Fruit fly (Drosophila melanogaster) whole organism, embryonic: ENCODE data around the gene dnc.

Experiments
- ATbp ChIP-seq: fragments of 200-800 bp; sonication (Bioruptor generic); optimal IDR thresholded peaks from 2 replicates; lab custom pipeline; 2017; ENCODE audit warnings: missing biosample characterization, mild to moderate bottlenecking, missing genetic modification characterization, missing genetic modification reagents
- Antp ChIP-seq: fragments of 200-800 bp; sonication (Bioruptor generic); optimal IDR thresholded peaks from 3 replicates; lab custom pipeline; 2016; ENCODE audit warnings: missing biosample characterization, missing genetic modification characterization
- Bdp1 ChIP-seq: fragments of 200-800 bp; sonication (Bioruptor generic); optimal IDR thresholded peaks from 3 replicates; lab custom pipeline; 2016; ENCODE audit warnings: missing biosample characterization, missing genetic modification characterization
- Bgb ChIP-seq: fragments of 200-800 bp; sonication (Bioruptor generic); IDR thresholded peaks from 2 replicates; pipeline ENCODE4 v1.3.6; 2022; ENCODE audit warnings: missing biosample characterization, missing genetic modification characterization; ENCODE audit not compliant: partially characterized antibody
- CG10274 ChIP-seq: fragments of 200-800 bp; sonication (Bioruptor generic); optimal IDR thresholded peaks from 3 replicates; lab custom pipeline; 2017; ENCODE audit warnings: missing biosample characterization, mild to moderate bottlenecking, missing genetic modification characterization
- CG10565 ChIP-seq: fragments of 200-800 bp; sonication (Bioruptor generic); optimal IDR thresholded peaks from 3 replicates; lab custom pipeline; 2016; ENCODE audit warnings: missing biosample characterization, mild to moderate bottlenecking, missing genetic modification characterization
- CG10959 ChIP-seq: fragments of 200-800 bp; sonication (Bioruptor generic); IDR thresholded peaks from 2 replicates; pipeline ENCODE4 v1.3.6; 2022; ENCODE audit warnings: missing biosample characterization, missing genetic modification characterization
- CG10979 ChIP-seq: fragments of 200-800 bp; sonication (Bioruptor generic); optimal IDR thresholded peaks from 2 replicates; lab custom pipeline; 2018; ENCODE audit warnings: missing biosample characterization, mild to moderate bottlenecking, missing genetic modification characterization, moderate library complexity
- CG11093 ChIP-seq: fragments of 200-800 bp; sonication (Bioruptor generic); IDR thresholded peaks from 3 replicates; pipeline ENCODE4 v1.3.6; 2022; ENCODE audit warnings: missing biosample characterization, missing genetic modification characterization
- CG14050 ChIP-seq: fragments of 200-800 bp; sonication (Bioruptor generic); IDR thresholded peaks from 3 replicates; pipeline ENCODE4 v1.3.6; 2022; ENCODE audit warnings: missing biosample characterization, missing genetic modification characterization
- CG17359 ChIP-seq: fragments of 200-800 bp; sonication (Bioruptor generic); optimal IDR thresholded peaks from 3 replicates; lab custom pipeline; 2018; ENCODE audit warnings: missing biosample characterization, mild to moderate bottlenecking, missing genetic modification characterization, moderate library complexity
- CG17829 ChIP-seq: fragments of 200-800 bp; optimal IDR thresholded peaks from 2 replicates; lab custom pipeline; 2019; ENCODE audit warnings: missing biosample characterization, mild to moderate bottlenecking, missing genetic modification characterization, moderate library complexity
- CG18599 ChIP-seq: fragments of 200-800 bp; sonication (Bioruptor generic); optimal IDR thresholded peaks from 3 replicates; lab custom pipeline; 2017; ENCODE audit warnings: missing biosample characterization, missing genetic modification characterization, mild to moderate bottlenecking, moderate library complexity, missing genetic modification reagents
- CG3726 ChIP-seq: fragments of 200-800 bp; sonication (Bioruptor generic); IDR thresholded peaks from 3 replicates; pipeline ENCODE4, ENCODE4 v1.3.6; 2022; ENCODE audit warnings: missing biosample characterization, missing genetic modification characterization
- CG43689 ChIP-seq: fragments of 200-800 bp; sonication (Bioruptor generic); IDR thresholded peaks from 2 replicates; pipeline ENCODE4 v1.3.6; 2022; ENCODE audit warnings: missing biosample characterization, missing genetic modification characterization
- CG4730 ChIP-seq: fragments of 200-800 bp; sonication (Bioruptor generic); IDR thresholded peaks from 2 replicates; pipeline ENCODE4 v1.3.6; 2022; ENCODE audit warnings: missing biosample characterization, missing genetic modification characterization
- CG4854 ChIP-seq: fragments of 200-800 bp; sonication (Bioruptor generic); optimal IDR thresholded peaks from 2 replicates; lab custom pipeline; 2016; ENCODE audit warnings: missing biosample characterization, missing genetic modification characterization, inconsistent platforms
- CG8924 ChIP-seq: fragments of 200-800 bp; optimal IDR thresholded peaks from 3 replicates; lab custom pipeline; 2019; ENCODE audit warnings: missing biosample characterization, mild to moderate bottlenecking, missing genetic modification characterization, moderate library complexity
- CG9437 ChIP-seq: fragments of 200-800 bp; sonication (Bioruptor generic); optimal IDR thresholded peaks from 2 replicates; lab custom pipeline; 2018; ENCODE audit warnings: missing biosample characterization, mild to moderate bottlenecking, missing genetic modification characterization
- Chrac-16 ChIP-seq: fragments of 200-800 bp; sonication (Bioruptor generic); optimal IDR thresholded peaks from 3 replicates; lab custom pipeline; 2016; ENCODE audit warnings: missing biosample characterization, missing genetic modification characterization
- CkIIα-i1 ChIP-seq: fragments of 200-800 bp; sonication (Bioruptor generic); IDR thresholded peaks from 2 replicates; pipeline ENCODE4 v1.3.6; 2022; ENCODE audit warnings: missing biosample characterization, missing genetic modification characterization
- D ChIP-seq, 2 experiments: fragments of 200-800 bp in 1 of 2; fragments of >200 bp in 1 of 2; sonication (Bioruptor generic) in 1 of 2; optimal IDR thresholded peaks; 2 replicates in 1 of 2; 3 replicates in 1 of 2; lab custom pipeline; 2017; ENCODE audit warnings: mild to moderate bottlenecking in 1 of 2, missing biosample characterization in 1 of 2, missing genetic modification characterization in 1 of 2, missing genetic modification reagents in 1 of 2
- Dad ChIP-seq: fragments of 200-800 bp; sonication (Bioruptor generic); optimal IDR thresholded peaks from 3 replicates; lab custom pipeline; 2016; ENCODE audit warnings: missing biosample characterization, missing genetic modification characterization
- Dek ChIP-seq: fragments of 200-800 bp; sonication (Bioruptor generic); optimal IDR thresholded peaks from 3 replicates; lab custom pipeline; 2019; ENCODE audit warnings: missing biosample characterization, mild to moderate bottlenecking, missing genetic modification characterization, moderate library complexity
- E2f1 ChIP-seq: fragments of 200-800 bp; sonication (Bioruptor generic); IDR thresholded peaks from 2 replicates; pipeline ENCODE4 v1.3.6; 2022; ENCODE audit warnings: missing biosample characterization, missing genetic modification characterization
- Ets97D ChIP-seq: fragments of 200-800 bp; sonication (Bioruptor generic); optimal IDR thresholded peaks from 3 replicates; lab custom pipeline; 2016; ENCODE audit warnings: missing biosample characterization, missing genetic modification characterization
- Gug ChIP-seq: fragments of 200-800 bp; sonication (Bioruptor generic); IDR thresholded peaks from 4 replicates; pipeline ENCODE4 v1.3.6; 2022; ENCODE audit warnings: missing biosample characterization, missing genetic modification characterization
- H15 ChIP-seq: fragments of 200-800 bp; sonication (Bioruptor generic); IDR thresholded peaks from 3 replicates; pipeline ENCODE4 v1.3.6; 2022; ENCODE audit warnings: missing biosample characterization, missing genetic modification characterization
- Lpt ChIP-seq: fragments of >200 bp; optimal IDR thresholded peaks from 2 replicates; lab custom pipeline; 2018; ENCODE audit warnings: missing biosample characterization, missing genetic modification characterization
- Mad ChIP-seq: fragments of 200-800 bp; sonication (Bioruptor generic); optimal IDR thresholded peaks from 2 replicates; lab custom pipeline; 2016; ENCODE audit warnings: missing biosample characterization, missing genetic modification characterization
- Med ChIP-seq: fragments of 200-800 bp; sonication (Bioruptor generic); peaks from one replicate; lab custom pipeline; 2016; ENCODE audit warnings: missing biosample characterization, missing genetic modification characterization, mild to moderate bottlenecking, inconsistent platforms, moderate library complexity
- NC2α ChIP-seq: fragments of 200-800 bp; sonication (Bioruptor generic); optimal IDR thresholded peaks from 2 replicates; lab custom pipeline; 2016; ENCODE audit warnings: missing biosample characterization, missing genetic modification characterization
- Nf-YC ChIP-seq: fragments of 200-800 bp; optimal IDR thresholded peaks from 3 replicates; lab custom pipeline; 2019; ENCODE audit warnings: missing biosample characterization, mild to moderate bottlenecking, missing genetic modification characterization, moderate library complexity
- Tbp ChIP-seq: fragments of >200 bp; optimal IDR thresholded peaks from 2 replicates; lab custom pipeline; 2018; ENCODE audit warnings: missing biosample characterization, missing genetic modification characterization
- Xrp1 ChIP-seq: fragments of 200-800 bp; sonication (Bioruptor generic); IDR thresholded peaks from 2 replicates; pipeline ENCODE4 v1.3.6; 2022; ENCODE audit warnings: missing biosample characterization, missing genetic modification characterization
- ap ChIP-seq: fragments of 200-800 bp; sonication (Bioruptor generic); IDR thresholded peaks from 2 replicates; pipeline ENCODE4 v1.3.6; 2022; ENCODE audit warnings: missing biosample characterization, missing genetic modification characterization
- bab2 ChIP-seq: fragments of 200-800 bp; sonication (Bioruptor generic); optimal IDR thresholded peaks from 2 replicates; lab custom pipeline; 2016; ENCODE audit warnings: missing biosample characterization, missing genetic modification characterization
- bsh ChIP-seq, 2 experiments: fragments of 200-800 bp; sonication (Bioruptor generic); optimal IDR thresholded peaks; 2 replicates each; lab custom pipeline; 2017 to 2018; ENCODE audit warnings: mild to moderate bottlenecking in 2 of 2, missing biosample characterization in 2 of 2, missing genetic modification characterization in 2 of 2, moderate library complexity in 1 of 2
- dm ChIP-seq: fragments of 200-800 bp; sonication (Bioruptor generic); optimal IDR thresholded peaks from 3 replicates; lab custom pipeline; 2016; ENCODE audit warnings: missing biosample characterization, missing genetic modification characterization
- h ChIP-seq: fragments of >200 bp; optimal IDR thresholded peaks from 2 replicates; lab custom pipeline; 2017
- ken ChIP-seq: fragments of 200-800 bp; sonication (Bioruptor generic); IDR thresholded peaks from 3 replicates; pipeline ENCODE4 v1.3.6; 2022; ENCODE audit warnings: missing biosample characterization, missing genetic modification characterization
- mirr ChIP-seq: fragments of 200-800 bp; sonication (Bioruptor generic); optimal IDR thresholded peaks from 3 replicates; lab custom pipeline; 2018; ENCODE audit warnings: missing biosample characterization, mild to moderate bottlenecking, missing genetic modification characterization
- nerfin-1 ChIP-seq: fragments of 200-800 bp; sonication (Bioruptor generic); optimal IDR thresholded peaks from 3 replicates; lab custom pipeline; 2019; ENCODE audit warnings: missing biosample characterization, mild to moderate bottlenecking, missing genetic modification characterization, moderate library complexity
- pb ChIP-seq: fragments of 200-800 bp; sonication (Bioruptor generic); optimal IDR thresholded peaks from 3 replicates; lab custom pipeline; 2016; ENCODE audit warnings: missing biosample characterization, missing genetic modification characterization
- ranshi ChIP-seq: fragments of 200-800 bp; sonication (Bioruptor generic); IDR thresholded peaks from 2 replicates; pipeline ENCODE4 v1.3.6; 2022; ENCODE audit warnings: missing biosample characterization, missing genetic modification characterization
- rib ChIP-seq: fragments of 200-800 bp; sonication (Bioruptor generic); IDR thresholded peaks from 2 replicates; pipeline ENCODE4 v1.3.6; 2022; ENCODE audit warnings: missing biosample characterization, missing genetic modification characterization
- sc ChIP-seq, 3 experiments: fragments of >200 bp in 2 of 3; fragments of 200-800 bp in 1 of 3; sonication (Bioruptor generic) in 1 of 3; optimal IDR thresholded peaks; 2 replicates in 2 of 3; 3 replicates in 1 of 3; lab custom pipeline; 2017; ENCODE audit warnings: mild to moderate bottlenecking in 1 of 3, missing biosample characterization in 1 of 3, missing genetic modification characterization in 1 of 3, missing genetic modification reagents in 1 of 3
- slou ChIP-seq: fragments of 200-800 bp; sonication (Bioruptor generic); optimal IDR thresholded peaks from 3 replicates; lab custom pipeline; 2016; ENCODE audit warnings: missing biosample characterization, missing genetic modification characterization
- sna ChIP-seq: fragments of 200-800 bp; sonication (Bioruptor generic); IDR thresholded peaks from 2 replicates; pipeline ENCODE4 v1.3.6; 2022; ENCODE audit warnings: missing biosample characterization, missing genetic modification characterization; ENCODE audit not compliant: partially characterized antibody
- ttk ChIP-seq: fragments of 200-800 bp; sonication (Bioruptor generic); IDR thresholded peaks from 2 replicates; pipeline ENCODE4 v2.1.2; 2022; ENCODE audit warnings: missing biosample characterization, missing genetic modification characterization
- zen2 ChIP-seq: fragments of 200-800 bp; sonication (Bioruptor generic); IDR thresholded peaks from 3 replicates; pipeline ENCODE4 v1.3.6; 2022; ENCODE audit warnings: missing biosample characterization, missing genetic modification characterization; ENCODE audit not compliant: partially characterized antibody

The dnc gene

dm6 chrX:3363676-3364075 is 187.4 kb downstream of the dnc start (continued):
- TF ChIP-seq sc (optimal IDR thresholded peaks at IDR 0.05; lab: Kevin White, UChicago) (no peak), sc (GFP tag; optimal IDR thresholded peaks at IDR 0.05; lab: Kevin White, UChicago) (no peak), Chrac-16 (peak; percentile 54), Xrp1 (GFP tag; lab: Robert Waterston, UW) (peak; percentile 72), Dek (peak; percentile 71), pb (peak; percentile 22), CG17359 (tag; lab: Kevin White, UChicago) (peak; percentile 6), ATbp (GFP tag; lab: Kevin White, UChicago) (peak; percentile 3), E2f1 (GFP tag; lab: Robert Waterston, UW) (peak; percentile 55), Antp (peak; percentile 70), Tbp (no peak), CG10959 (GFP tag; lab: Robert Waterston, UW) (0 out of 2 replicates have a peak, but pooled peaks have one; percentile 31), ap (GFP tag; lab: Robert Waterston, UW) (no peak), CG14050 (GFP tag; lab: Robert Waterston, UW) (no peak), CG10274 (GFP tag; lab: Kevin White, UChicago) (peak; percentile 56), Dad (GFP tag; lab: Kevin White, UChicago) (peak; percentile 34), dm (peak; percentile 83), Bgb (no peak), NC2α (GFP tag; lab: Kevin White, UChicago) (no peak), CG10565 (GFP tag; lab: Kevin White, UChicago) (no peak), CG11093 (0 out of 3 replicates have a peak, but pooled peaks have one; percentile 21), rib (GFP tag; lab: Robert Waterston, UW) (peak; percentile 93), Lpt (GFP tag; lab: Kevin White, UChicago) (no peak), Med (GFP tag; lab: Kevin White, UChicago) (peak; percentile 98), CG10979 (tag; lab: Kevin White, UChicago) (peak; percentile 51), CG8924 (tag; lab: Kevin White, UChicago) (peak; percentile 15), zen2 (GFP tag; lab: Robert Waterston, UW) (no peak), Nf-YC (tag; lab: Kevin White, UChicago) (no peak), ranshi (GFP tag; lab: Robert Waterston, UW) (peak; percentile 76), H15 (0 out of 3 replicates have a peak, but pooled peaks have one; percentile 48), CG9437 (GFP tag; lab: Kevin White, UChicago) (no peak), ken (GFP tag; lab: Robert Waterston, UW) (no peak; the same call in 2 of the 3 replicates), CkIIα-i1 (GFP tag; lab: Robert Waterston, UW) (no peak), Ets97D (GFP tag; lab: Kevin White, UChicago) (peak; percentile 24), D (optimal IDR thresholded peaks at IDR 0.05; lab: Kevin White, UChicago) (no peak), D (GFP tag; optimal IDR thresholded peaks at IDR 0.05; lab: Kevin White, UChicago) (no peak), CG4854 (GFP tag; lab: Kevin White, UChicago) (peak; percentile 52), CG43689 (GFP tag; lab: Robert Waterston, UW) (no peak), h (lab: Kevin White, UChicago) (no peak), mirr (GFP tag; lab: Kevin White, UChicago) (no peak), slou (GFP tag; lab: Kevin White, UChicago) (no peak), ttk (GFP tag; lab: Robert Waterston, UW) (no peak), CG17829 (tag; lab: Kevin White, UChicago) (no peak), Gug (GFP tag; lab: Robert Waterston, UW) (peak; percentile 62; the same call in 2 of the 4 replicates), CG4730 (peak; percentile 34; the same call in 1 of the 2 replicates), bsh (GFP tag; optimal IDR thresholded peaks at IDR 0.05; lab: Kevin White, UChicago) (peak in 1 of 2 experiments; percentile 58), Bdp1 (GFP tag; lab: Kevin White, UChicago) (peak; percentile 42), bab2 (GFP tag; lab: Kevin White, UChicago) (peak; percentile 63), Mad (GFP tag; lab: Kevin White, UChicago) (peak; percentile 36), nerfin-1 (no peak), sna (GFP tag; lab: Robert Waterston, UW) (no peak), CG3726 (GFP tag; lab: Robert Waterston, UW) (0 out of 3 replicates have a peak, but pooled peaks have one; percentile 60), CG18599 (GFP tag; lab: Kevin White, UChicago) (peak; percentile 80)
